Worm (Caenorhabditis elegans) whole organism, early embryonic: Measurements from ENCODE around the gene C23H4.6.
A peak's percentile ranks its signal among the peaks of the same experiment; 100 is the strongest.

ENCODE experiments used
- B0310.2 ChIP-seq: sonication (generic microtip); optimal IDR thresholded peaks from 2 replicates; lab custom pipeline; 2016; ENCODE audit warnings: mild to moderate bottlenecking, missing genetic modification characterization, missing compliant biosample characterization
- F13C5.2 ChIP-seq: sonication (generic microtip); optimal IDR thresholded peaks from 2 replicates; lab custom pipeline; 2017; ENCODE audit warnings: mild to moderate bottlenecking, missing genetic modification characterization, inconsistent platforms, missing compliant biosample characterization
- aly-1 ChIP-seq: sonication (generic microtip); optimal IDR thresholded peaks from 2 replicates; lab custom pipeline; 2016; ENCODE audit warnings: missing genetic modification characterization, missing compliant biosample characterization
- ama-1 ChIP-seq: fragments of 150-350 bp; optimal IDR thresholded peaks from 2 replicates; lab custom pipeline; 2014
- ceh-13 ChIP-seq: fragments of 200-800 bp; sonication (Bioruptor generic); optimal IDR thresholded peaks from 2 replicates; lab custom pipeline; 2018; ENCODE audit warnings: mild to moderate bottlenecking, missing genetic modification characterization, missing compliant biosample characterization
- ceh-36 ChIP-seq: sonication (generic microtip); optimal IDR thresholded peaks from 2 replicates; lab custom pipeline; 2016; ENCODE audit warnings: missing genetic modification characterization, inconsistent platforms, missing compliant biosample characterization
- ets-7 ChIP-seq: sonication (generic microtip); optimal IDR thresholded peaks from 2 replicates; lab custom pipeline; 2016; ENCODE audit warnings: missing genotype, missing genetic modification characterization, missing compliant biosample characterization
- flt-1 ChIP-seq: fragments of 200-800 bp; sonication (Bioruptor generic); IDR thresholded peaks from 2 replicates; pipeline ENCODE4 v1.3.6; 2022; ENCODE audit warnings: missing genetic modification characterization, missing compliant biosample characterization
- hmbx-1 ChIP-seq: sonication (generic microtip); optimal IDR thresholded peaks from 2 replicates; lab custom pipeline; 2016; ENCODE audit warnings: mild to moderate bottlenecking, missing genetic modification characterization, missing compliant biosample characterization
- hmg-4 ChIP-seq: fragments of 200-800 bp; sonication (Bioruptor generic); optimal IDR thresholded peaks from 2 replicates; lab custom pipeline; 2018; ENCODE audit warnings: mild to moderate bottlenecking, missing genetic modification characterization, missing compliant biosample characterization
- hnd-1 ChIP-seq: sonication (generic microtip); optimal IDR thresholded peaks from 2 replicates; lab custom pipeline; 2016; ENCODE audit warnings: missing genetic modification characterization, missing compliant biosample characterization
- pes-1 ChIP-seq: fragments of 200-800 bp; sonication (Bioruptor generic); IDR thresholded peaks from 2 replicates; pipeline ENCODE4 v1.3.6; 2022; ENCODE audit warnings: missing genetic modification reagents, missing genetic modification characterization, missing compliant biosample characterization
- scrt-1 ChIP-seq: fragments of 200-800 bp; sonication (Bioruptor generic); IDR thresholded peaks from 2 replicates; pipeline ENCODE4 v1.3.6; 2022; ENCODE audit warnings: missing genetic modification characterization, missing compliant biosample characterization
- sea-1 ChIP-seq: fragments of 200-800 bp; sonication (Bioruptor generic); conservative IDR thresholded peaks from 2 replicates; pipeline ENCODE4 v1.3.6; 2022; ENCODE audit warnings: missing genetic modification characterization, missing compliant biosample characterization
- tbx-11 ChIP-seq: fragments of 200-800 bp; sonication (Bioruptor generic); IDR thresholded peaks from 2 replicates; pipeline ENCODE4 v1.3.6; 2022; ENCODE audit warnings: missing genetic modification characterization, missing compliant biosample characterization
- tbx-37 ChIP-seq: fragments of 200-800 bp; sonication (Bioruptor generic); conservative IDR thresholded peaks from 2 replicates; pipeline ENCODE4 v1.3.6; 2022; ENCODE audit warnings: missing genetic modification reagents, missing genetic modification characterization, missing compliant biosample characterization
- tra-4 ChIP-seq: sonication (generic microtip); optimal IDR thresholded peaks from 2 replicates; lab custom pipeline; 2017; ENCODE audit warnings: missing genetic modification characterization, missing compliant biosample characterization

The C23H4.6 gene

DNA sequence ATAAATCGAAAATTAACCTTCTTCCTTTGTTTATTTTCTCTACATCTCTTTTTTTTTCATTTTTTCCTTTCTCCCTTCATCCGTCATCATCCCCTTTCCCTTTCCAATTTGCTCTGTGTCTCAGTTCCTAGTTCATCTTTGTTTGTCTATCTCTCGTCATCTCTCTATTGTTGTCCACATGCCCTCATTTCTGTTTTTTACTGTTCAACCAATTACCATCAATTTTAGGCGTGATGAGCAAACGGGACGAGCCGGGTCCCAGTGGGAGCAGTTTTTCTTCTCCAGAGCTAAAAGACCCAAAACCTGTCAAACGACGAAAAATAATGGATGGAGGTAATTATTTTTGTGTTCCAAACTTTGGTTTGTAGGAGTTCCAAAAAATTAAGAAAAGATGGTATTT is at the start of gene C23H4.6:
Gene C23H4.6, plus strand, starts transcription at position 219 of the 400 bp plus-strand sequence.
- TF ChIP-seq pes-1 (no peak), flt-1 (GFP tag; lab: Robert Waterston, UW) (no peak), tbx-37 (GFP tag; lab: Robert Waterston, UW) (no peak), hmg-4 (no peak), ama-1 (lab: Kevin White, UChicago) (no peak), hnd-1 (tag; lab: Kevin White, UChicago) (no peak), B0310.2 (tag; lab: Kevin White, UChicago) (no peak), ceh-13 (GFP tag; lab: Kevin White, UChicago) (no peak), sea-1 (no peak), scrt-1 (no peak), hmbx-1 (no peak), tbx-11 (GFP tag; lab: Robert Waterston, UW) (no peak), tra-4 (no peak), ceh-36 (no peak), ets-7 (tag; lab: Kevin White, UChicago) (no peak), aly-1 (no peak), F13C5.2 (tag; lab: Kevin White, UChicago) (no peak)

DNA sequence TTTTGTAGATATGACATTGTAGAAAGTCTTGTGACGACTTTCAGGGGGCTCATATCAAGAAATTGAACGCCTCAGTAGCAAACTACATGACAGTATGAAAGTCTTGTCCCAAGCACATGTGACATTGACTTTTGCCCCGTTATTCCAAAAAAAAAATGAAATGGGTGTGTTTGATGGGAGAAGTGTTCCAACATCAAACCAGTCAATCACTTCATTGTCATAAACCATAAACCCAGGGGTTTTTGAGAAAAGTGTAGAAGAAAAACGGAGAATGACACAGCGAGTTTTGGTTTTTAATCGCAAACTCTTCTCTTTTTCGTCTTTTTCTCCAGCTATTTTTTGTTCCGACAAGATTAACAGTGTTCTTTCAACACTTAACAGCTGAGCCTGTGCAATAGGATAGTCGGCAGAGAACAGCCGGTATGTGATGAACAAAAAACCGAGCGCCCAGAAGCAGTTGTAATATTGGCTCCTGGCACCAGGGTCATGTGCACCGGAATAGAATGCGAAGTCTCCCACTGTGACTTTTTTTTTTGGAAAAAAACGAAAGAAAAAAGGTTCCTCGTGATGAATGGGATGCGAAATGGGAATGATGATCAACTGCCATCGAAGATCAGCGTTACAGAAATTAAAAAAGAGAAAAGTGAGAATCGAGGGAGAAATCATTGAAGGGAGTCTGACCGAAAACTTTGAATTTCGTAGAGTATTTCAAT is 49.4 kb upstream of the C23H4.6 start:
- TF ChIP-seq ceh-13 (GFP tag; lab: Kevin White, UChicago) (no peak), hnd-1 (tag; lab: Kevin White, UChicago) (no peak), hmg-4 (no peak), B0310.2 (tag; lab: Kevin White, UChicago) (no peak), tbx-11 (GFP tag; lab: Robert Waterston, UW) (no peak), F13C5.2 (tag; lab: Kevin White, UChicago) (no peak), sea-1 (no peak), aly-1 (no peak), ets-7 (tag; lab: Kevin White, UChicago) (no peak), pes-1 (no peak), tbx-37 (GFP tag; lab: Robert Waterston, UW) (no peak), ceh-36 (no peak), scrt-1 (no peak)

DNA sequence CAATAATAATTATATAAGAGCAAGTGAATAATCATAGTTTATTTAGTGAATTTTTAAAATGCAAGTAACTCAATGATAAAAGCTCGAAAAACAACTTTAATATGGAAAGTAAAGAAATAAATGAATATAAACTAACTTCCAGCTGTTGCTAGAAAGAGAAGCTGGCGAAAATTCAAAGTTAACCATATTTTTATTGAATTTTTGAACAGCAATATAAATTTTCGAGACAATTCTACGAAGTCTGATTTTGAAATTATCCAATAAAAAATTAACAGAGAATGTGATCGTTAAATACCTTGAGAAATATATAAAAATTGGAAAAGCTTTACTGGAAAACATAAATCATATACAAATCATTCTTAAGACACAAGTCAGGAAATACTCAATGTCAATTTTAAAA is 48.8 kb upstream of the C23H4.6 start:
- TF ChIP-seq tra-4 (no peak), hmbx-1 (no peak), ama-1 (lab: Kevin White, UChicago) (no peak), sea-1 (no peak)

DNA sequence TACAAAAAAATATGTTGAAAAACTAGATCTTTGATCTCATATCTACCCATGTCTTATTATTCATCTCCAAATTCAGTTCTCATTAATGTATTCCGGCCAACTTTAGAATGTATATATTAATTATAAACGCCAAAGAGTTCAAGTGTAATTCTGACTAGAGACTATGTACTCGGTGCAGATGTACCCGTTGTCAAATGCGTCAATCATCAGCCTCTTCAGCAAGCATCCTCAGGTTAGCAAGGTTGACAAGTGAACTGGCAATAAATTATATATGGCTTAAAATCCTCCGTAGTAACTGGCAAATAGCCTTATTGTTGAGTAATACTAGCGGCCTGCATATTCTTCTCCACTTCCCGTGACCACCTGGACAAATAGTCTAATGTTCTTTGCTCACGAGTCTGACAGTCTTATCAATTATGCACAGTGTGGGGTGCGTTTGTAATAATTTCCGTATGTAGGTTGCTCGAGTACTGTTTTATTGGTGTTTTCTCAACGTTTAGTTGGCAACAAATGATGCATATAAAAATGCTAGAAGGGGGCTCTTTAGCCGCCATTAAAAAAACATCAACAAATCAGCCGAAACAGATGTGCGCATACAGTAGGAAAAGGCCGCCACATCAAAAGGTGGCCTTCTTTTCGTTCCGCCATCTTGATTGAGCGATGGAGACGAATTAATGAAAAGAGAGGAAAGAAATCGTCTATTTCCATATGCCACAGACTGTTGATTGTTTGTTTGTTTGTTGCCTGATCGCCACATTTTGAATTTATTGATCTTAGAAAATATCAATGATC is 46.9 kb upstream of the C23H4.6 start:
- TF ChIP-seq sea-1 (no peak), hmg-4 (peak; percentile 51)

- TF ChIP-seq tbx-37 (GFP tag; lab: Robert Waterston, UW) = no peak
- no peak for TF ChIP-seq aly-1
- no peak for TF ChIP-seq sea-1
- no peak for TF ChIP-seq ets-7 (tag; lab: Kevin White, UChicago)
- no peak for TF ChIP-seq hmg-4
- TF ChIP-seq B0310.2 (tag; lab: Kevin White, UChicago) = no peak
- TF ChIP-seq hmbx-1 = no peak
- TF ChIP-seq pes-1 = no peak
- TF ChIP-seq ama-1 (lab: Kevin White, UChicago) = no peak
- no peak for TF ChIP-seq tra-4
- no peak for TF ChIP-seq scrt-1
- TF ChIP-seq tbx-11 (GFP tag; lab: Robert Waterston, UW) = no peak
- no peak for TF ChIP-seq ceh-36
- TF ChIP-seq F13C5.2 (tag; lab: Kevin White, UChicago) = no peak
- TF ChIP-seq ceh-13 (GFP tag; lab: Kevin White, UChicago) = no peak
- TF ChIP-seq hnd-1 (tag; lab: Kevin White, UChicago) = no peak
- no peak for TF ChIP-seq flt-1 (GFP tag; lab: Robert Waterston, UW)
These were observed 38.0 kb upstream of the C23H4.6 start for ce11 chrX:12197367-12197766.

ce11 chrX:12198298-12198697 is 37.1 kb upstream of the C23H4.6 start:
- TF ChIP-seq tra-4 = no peak
- no peak for TF ChIP-seq ceh-36
- TF ChIP-seq sea-1 = no peak
- no peak for TF ChIP-seq B0310.2 (tag; lab: Kevin White, UChicago)

ce11 chrX:12200577-12200976 is 34.8 kb upstream of the C23H4.6 start:
- TF ChIP-seq F13C5.2 (tag; lab: Kevin White, UChicago) = no peak
- TF ChIP-seq ets-7 (tag; lab: Kevin White, UChicago) = no peak

DNA sequence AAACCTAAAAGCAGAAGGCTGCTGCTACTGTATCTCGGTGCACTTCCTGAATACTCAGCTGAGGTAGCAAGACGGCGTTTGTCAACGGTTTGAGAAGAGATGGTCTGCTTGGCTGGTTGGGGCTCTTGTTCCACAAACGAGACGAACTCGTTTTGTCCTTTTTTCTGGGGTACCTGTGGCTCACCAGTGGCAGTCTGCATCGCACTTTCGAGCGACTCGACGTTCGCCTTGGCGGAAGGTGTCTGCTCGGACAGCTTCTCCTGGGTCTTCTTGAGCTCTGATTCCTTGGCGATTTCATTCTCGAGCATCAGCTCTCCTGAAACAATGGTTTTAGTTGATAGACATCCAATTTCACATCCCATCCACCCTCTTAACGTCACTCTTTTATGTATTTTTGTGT is 34.0 kb upstream of the C23H4.6 start:
- no peak for TF ChIP-seq hmg-4
- TF ChIP-seq sea-1 = no peak

DNA sequence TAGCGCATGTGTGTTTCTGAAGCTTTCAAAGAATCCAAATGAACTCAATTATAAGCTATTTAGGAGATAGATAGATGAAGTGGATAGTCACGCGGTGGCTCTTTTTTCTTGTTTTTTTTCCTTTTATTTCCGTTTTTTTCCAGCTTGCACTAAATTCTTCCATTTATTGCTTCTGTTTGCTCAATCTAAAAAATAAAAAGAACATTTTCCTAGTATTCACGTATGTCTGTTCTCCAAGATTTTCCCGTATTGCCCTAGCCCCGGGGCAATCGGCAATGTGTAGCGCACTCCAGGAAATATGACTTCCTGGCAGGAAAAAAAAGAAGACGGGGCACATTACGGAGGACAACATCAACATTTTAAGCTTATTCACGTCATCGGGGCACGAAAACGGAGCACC is 33.6 kb upstream of the C23H4.6 start:
- TF ChIP-seq hmbx-1 (no peak), scrt-1 (no peak), sea-1 (no peak)
